Worm (Caenorhabditis elegans): ENCODE data around the gene C04B4.2.

- TF ChIP-seq ztf-11 (tag; optimal IDR thresholded peaks at IDR 0.05) (no peak), unc-62 (GFP tag; optimal IDR thresholded peaks at IDR 0.05) (peak; percentile 51), blmp-1 (tag; optimal IDR thresholded peaks at IDR 0.05) (no peak), nhr-237 (tag; optimal IDR thresholded peaks at IDR 0.05) (no peak), ces-1 (GFP tag; optimal IDR thresholded peaks at IDR 0.05) (no peak), ham-2 (GFP tag; optimal IDR thresholded peaks at IDR 0.05) (no peak), mep-1 (tag; optimal IDR thresholded peaks at IDR 0.05) (no peak), sem-2 (GFP tag; optimal IDR thresholded peaks at IDR 0.05) (no peak), lin-13 (tag; optimal IDR thresholded peaks at IDR 0.05) (no peak), tbx-8 (GFP tag; optimal IDR thresholded peaks at IDR 0.05) (no peak)
These were observed 37.7 kb downstream of the C04B4.2 start, which contains the start of gene ceh-40 for ce11 chrX:12320737-12321136.

All from whole organism, mixed stage, embryonic.